Worm (Caenorhabditis elegans): ENCODE data around the gene ech-5.
A peak's percentile ranks its signal among the peaks of the same experiment; 100 is the strongest.
"Not testable (repeated sequence)": the region's sequence is repeated elsewhere in the genome, so short reads cannot be mapped to it uniquely, and the experiment has no call there.

ech-5 gene

ce11 chrIV:763377-764063, 33.3 kb upstream of the ech-5 start, which contains the start of gene col-103:
TSS of gene col-103 (minus strand) at chrIV:763678.
- TF ChIP-seq ama-1 (optimal IDR thresholded peaks at IDR 0.05) (peak; percentile 88), unc-62 (GFP tag; optimal IDR thresholded peaks at IDR 0.05) (peak; percentile 14), unc-39 (tag; optimal IDR thresholded peaks at IDR 0.05) (no peak), nhr-23 (tag; optimal IDR thresholded peaks at IDR 0.05) (peak; percentile 23)

ce11 chrIV:768312-768711, 28.5 kb upstream of the ech-5 start, which contains the start of gene F56B3.2:
TSS of gene F56B3.2 (minus strand) at chrIV:768584.
- TF ChIP-seq ama-1 (optimal IDR thresholded peaks at IDR 0.05), result no peak
- TF ChIP-seq nfya-1 (tag; optimal IDR thresholded peaks at IDR 0.05; ENCODE audit: insufficient read depth), result no peak
- TF ChIP-seq zag-1 (tag; optimal IDR thresholded peaks at IDR 0.05), result no peak
- peak; percentile 12 for TF ChIP-seq hmg-11 (tag; optimal IDR thresholded peaks at IDR 0.05)
- no peak for TF ChIP-seq elt-3 (tag; optimal IDR thresholded peaks at IDR 0.05)
- no peak for TF ChIP-seq egl-27 (tag; optimal IDR thresholded peaks at IDR 0.05)
- TF ChIP-seq tbx-2 (tag; optimal IDR thresholded peaks at IDR 0.05), result no peak
- no peak for TF ChIP-seq fkh-10 (GFP tag; optimal IDR thresholded peaks at IDR 0.05)
- TF ChIP-seq nhr-23 (tag; optimal IDR thresholded peaks at IDR 0.05), result peak; percentile 50
- TF ChIP-seq ceh-82 (tag; optimal IDR thresholded peaks at IDR 0.05), result no peak
- TF ChIP-seq aly-2 (tag; optimal IDR thresholded peaks at IDR 0.05), result no peak
- TF ChIP-seq unc-62 (GFP tag; optimal IDR thresholded peaks at IDR 0.05), result no peak
- TF ChIP-seq ceh-28 (tag; optimal IDR thresholded peaks at IDR 0.05), result peak; percentile 43
- no peak for TF ChIP-seq lsy-12 (tag; optimal IDR thresholded peaks at IDR 0.05)
- TF ChIP-seq ZK546.5 (tag; optimal IDR thresholded peaks at IDR 0.05), result no peak
- TF ChIP-seq nhr-77 (tag; optimal IDR thresholded peaks at IDR 0.05), result no peak

- not testable (repeated sequence) for TF ChIP-seq fkh-10 (GFP tag; optimal IDR thresholded peaks at IDR 0.05); unc-62 (GFP tag; optimal IDR thresholded peaks at IDR 0.05); aly-2 (tag; optimal IDR thresholded peaks at IDR 0.05)
Observed at ce11 chrIV:771061-771460, 25.8 kb upstream of the ech-5 start, which contains the start of gene F56B3.9. TSS of gene F56B3.9 (plus strand) at chrIV:771361.

- TF ChIP-seq lin-15B (tag; optimal IDR thresholded peaks at IDR 0.05) (peak; percentile 58), pqm-1 (tag; optimal IDR thresholded peaks at IDR 0.05) (no peak)
Observed at ce11 chrIV:772931-773330, 23.9 kb upstream of the ech-5 start, which contains the start of gene mrpl-2. TSS of gene mrpl-2 (plus strand) at chrIV:773237.

- TF ChIP-seq lin-15B (tag; optimal IDR thresholded peaks at IDR 0.05) (no peak), pha-4 (tag; optimal IDR thresholded peaks at IDR 0.05) (no peak), nfya-1 (tag; optimal IDR thresholded peaks at IDR 0.05; ENCODE audit: insufficient read depth) (no peak), mdl-1 (tag; optimal IDR thresholded peaks at IDR 0.05) (no peak), tbx-2 (tag; optimal IDR thresholded peaks at IDR 0.05) (no peak), sea-2 (GFP tag; optimal IDR thresholded peaks at IDR 0.05) (no peak), zag-1 (tag; optimal IDR thresholded peaks at IDR 0.05) (no peak)
Observed at ce11 chrIV:773580-773979, 23.2 kb upstream of the ech-5 start.

- TF ChIP-seq tbx-2 (tag; optimal IDR thresholded peaks at IDR 0.05), result no peak
- peak; percentile 9 for TF ChIP-seq pha-4 (tag; optimal IDR thresholded peaks at IDR 0.05)
Observed at ce11 chrIV:778484-778883, 18.3 kb upstream of the ech-5 start, which contains the start of gene ugt-52. TSS of gene ugt-52 (plus strand) at chrIV:778784.

- TF ChIP-seq jun-1 (tag; optimal IDR thresholded peaks at IDR 0.05), result no peak
- no peak for TF ChIP-seq nhr-11 (tag; optimal IDR thresholded peaks at IDR 0.05)
- TF ChIP-seq elt-2 (tag; optimal IDR thresholded peaks at IDR 0.05), result no peak
- no peak for TF ChIP-seq lin-15B (tag; optimal IDR thresholded peaks at IDR 0.05)
- TF ChIP-seq ceh-9 (tag; optimal IDR thresholded peaks at IDR 0.05), result no peak
- TF ChIP-seq nhr-25 (tag; optimal IDR thresholded peaks at IDR 0.05), result no peak
- TF ChIP-seq nhr-67 (tag; optimal IDR thresholded peaks at IDR 0.05), result no peak
- no peak for TF ChIP-seq ztf-11 (tag; optimal IDR thresholded peaks at IDR 0.05)
- no peak for TF ChIP-seq nhr-43 (tag; optimal IDR thresholded peaks at IDR 0.05; ENCODE audit: poor library complexity, severe bottlenecking)
- TF ChIP-seq elt-1 (tag; optimal IDR thresholded peaks at IDR 0.05), result no peak
Observed at ce11 chrIV:782393-782792, 14.4 kb upstream of the ech-5 start.

Measured in whole organism, L3 larva.